Worm (Caenorhabditis elegans) whole organism, late embryonic: ENCODE data around the gene mel-32.

Experiments
- ceh-14 ChIP-seq: sonication (generic microtip); optimal IDR thresholded peaks from 2 replicates; lab custom pipeline; 2016; ENCODE audit warnings: missing genotype, missing genetic modification characterization, missing compliant biosample characterization
- ceh-6 ChIP-seq: fragments of 200-800 bp; sonication (Bioruptor generic); optimal IDR thresholded peaks from 2 replicates; lab custom pipeline; 2018; ENCODE audit warnings: mild to moderate bottlenecking, missing genetic modification characterization, missing compliant biosample characterization
- ceh-9 ChIP-seq: sonication (generic microtip); optimal IDR thresholded peaks from 2 replicates; lab custom pipeline; 2016; ENCODE audit warnings: mild to moderate bottlenecking, missing genetic modification characterization, inconsistent platforms, missing compliant biosample characterization
- fkh-10 ChIP-seq: fragments of 150-350 bp; optimal IDR thresholded peaks from 2 replicates; lab custom pipeline; 2014; ENCODE audit warnings: missing biosample characterization, missing genetic modification reagents, missing genetic modification characterization
- nfya-1 ChIP-seq: sonication (generic microtip); optimal IDR thresholded peaks from 2 replicates; lab custom pipeline; 2017; ENCODE audit warnings: missing genetic modification characterization, mild to moderate bottlenecking, missing compliant biosample characterization, antibody characterized with exemption, moderate library complexity
- pha-4 ChIP-seq: fragments of 150-350 bp; optimal IDR thresholded peaks from 2 replicates; lab custom pipeline; 2018; ENCODE audit warnings: missing biosample characterization, missing genetic modification reagents, missing genetic modification characterization
- unc-55 ChIP-seq: sonication (generic microtip); optimal IDR thresholded peaks from 2 replicates; lab custom pipeline; 2017; ENCODE audit warnings: missing biosample characterization, missing genetic modification reagents, missing genetic modification characterization

DNA sequence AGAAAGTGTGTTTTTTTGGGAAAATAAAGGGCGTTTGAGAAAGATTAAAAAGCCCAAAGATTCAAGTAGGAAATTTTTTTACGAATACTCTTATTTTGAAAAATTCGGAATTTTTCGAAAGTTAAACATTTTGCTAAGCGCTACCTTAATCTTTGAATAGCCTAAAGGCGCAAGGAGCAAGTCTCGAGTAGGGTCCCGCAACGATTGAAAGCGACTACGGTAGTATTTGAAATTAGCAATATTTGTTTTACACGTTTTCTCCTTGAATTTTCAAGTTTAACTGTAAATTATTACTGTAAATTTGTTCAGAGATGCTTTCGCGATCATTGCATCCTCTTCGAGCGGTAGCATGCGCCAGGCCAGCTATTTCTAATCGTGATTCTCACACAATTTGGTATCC is 22.1 kb upstream of the mel-32 start, which contains the start of gene nduf-2.2:
- TF ChIP-seq nfya-1 (tag; lab: Kevin White, UChicago): no peak
- no peak for TF ChIP-seq ceh-9 (tag; lab: Kevin White, UChicago)
- no peak for TF ChIP-seq ceh-6 (GFP tag; lab: Kevin White, UChicago)
- no peak for TF ChIP-seq fkh-10 (GFP tag; lab: Kevin White, UChicago)
- TF ChIP-seq pha-4 (tag; lab: Kevin White, UChicago): no peak
- TF ChIP-seq ceh-14 (tag; lab: Kevin White, UChicago): no peak
- TF ChIP-seq unc-55: no peak
